Worm (Caenorhabditis elegans) whole organism, midembryonic: ENCODE results near the gene F14H8.5.

Experiments
- cog-1 ChIP-seq: sonication (generic microtip); optimal IDR thresholded peaks from 2 replicates; lab custom pipeline; 2016; ENCODE audit warnings: missing genetic modification characterization, missing compliant biosample characterization
- flt-1 ChIP-seq: fragments of 200-800 bp; sonication (Bioruptor generic); IDR thresholded peaks from 2 replicates; pipeline ENCODE4 v1.3.6; 2022; ENCODE audit warnings: missing genetic modification characterization, missing compliant biosample characterization

- TF ChIP-seq flt-1 (GFP tag; lab: Robert Waterston, UW) (no peak), cog-1 (no peak)
Observed at ce11 chrV:14993620-14994019, 27.2 kb upstream of the F14H8.5 start, which contains the start of gene fil-1.
